Fruit fly (Drosophila melanogaster): Measurements from ENCODE around the gene Rint1.

Gene Rint1

DNA sequence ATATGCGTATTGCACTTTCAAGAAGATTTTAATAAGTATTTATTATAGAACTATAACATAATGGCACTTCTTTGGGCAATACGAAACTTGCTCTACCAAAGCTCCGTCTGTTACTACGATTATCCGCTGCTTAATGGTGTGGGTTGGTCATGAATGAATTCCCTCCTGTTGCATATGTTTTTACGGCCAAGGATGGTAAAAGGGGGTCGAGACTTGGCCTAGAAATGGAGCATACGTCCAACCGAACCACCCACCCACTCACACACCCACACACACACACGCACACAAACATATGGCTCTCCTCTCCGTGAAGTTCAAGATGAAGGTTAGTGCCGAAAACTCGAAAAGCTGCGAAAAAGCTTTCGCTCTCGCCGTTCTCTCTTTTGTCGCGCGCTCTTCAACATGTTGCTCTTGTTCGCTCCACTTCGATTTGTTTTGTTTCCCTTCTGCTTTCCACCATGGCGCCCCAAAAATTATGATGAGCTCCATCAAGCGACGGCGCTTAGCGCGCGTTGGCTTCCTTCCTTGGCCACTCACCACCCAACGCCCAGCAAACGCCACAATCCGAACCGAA is 9.8 kb upstream of the Rint1 start (continued):
- no peak for TF ChIP-seq Usf (GFP tag; optimal IDR thresholded peaks at IDR 0.05)
- TF ChIP-seq NK7.1 (GFP tag; optimal IDR thresholded peaks at IDR 0.05), result no peak
- peak; percentile 6 for TF ChIP-seq Ets65A (GFP tag)
- no peak for TF ChIP-seq Nf-YA (GFP tag; IDR thresholded peaks at IDR 0.05)
- no peak for TF ChIP-seq CrebB (tag; optimal IDR thresholded peaks at IDR 0.05)
- no peak for TF ChIP-seq MTF-1 (GFP tag; optimal IDR thresholded peaks at IDR 0.05; ENCODE audit: borderline replicate concordance)
- TF ChIP-seq mld (GFP tag; IDR thresholded peaks at IDR 0.05; ENCODE audit: partially characterized antibody), result no peak
- no peak for TF ChIP-seq twi (tag; optimal IDR thresholded peaks at IDR 0.05)
- TF ChIP-seq Abd-B (GFP tag; optimal IDR thresholded peaks at IDR 0.05), result no peak
- no peak for TF ChIP-seq CG7963 (GFP tag; IDR thresholded peaks at IDR 0.05; ENCODE audit: partially characterized antibody)
- TF ChIP-seq CG12299 (tag; optimal IDR thresholded peaks at IDR 0.05), result no peak
- no peak for TF ChIP-seq CG2712 (tag; optimal IDR thresholded peaks at IDR 0.05)
- no peak for TF ChIP-seq Hr39 (optimal IDR thresholded peaks at IDR 0.05)
- TF ChIP-seq ERR (GFP tag; optimal IDR thresholded peaks at IDR 0.05), result no peak
- peak; percentile 41 to 77 for TF ChIP-seq Trl (optimal IDR thresholded peaks at IDR 0.05)
- TF ChIP-seq Trl (GFP tag; optimal IDR thresholded peaks at IDR 0.05), result no peak
- 0 out of 2 replicates have a peak, but pooled peaks have one; percentile 12 for TF ChIP-seq Rfx (GFP tag; IDR thresholded peaks at IDR 0.05)
- TF ChIP-seq CG15479 (GFP tag; optimal IDR thresholded peaks at IDR 0.05), result no peak
- TF ChIP-seq HLH3B (GFP tag; IDR thresholded peaks at IDR 0.05), result no peak
- no peak for TF ChIP-seq lbe (GFP tag; optimal IDR thresholded peaks at IDR 0.05)
- TF ChIP-seq YL-1 (GFP tag; optimal IDR thresholded peaks at IDR 0.05), result no peak
- TF ChIP-seq scrt (GFP tag; optimal IDR thresholded peaks at IDR 0.05), result peak; percentile 91
- TF ChIP-seq chinmo (GFP tag; IDR thresholded peaks at IDR 0.05; ENCODE audit: partially characterized antibody), result no peak
- TF ChIP-seq MBD-R2 (GFP tag; IDR thresholded peaks at IDR 0.05), result no peak
- no peak for TF ChIP-seq trh (GFP tag; optimal IDR thresholded peaks at IDR 0.05)
- no peak for TF ChIP-seq slou (GFP tag; optimal IDR thresholded peaks at IDR 0.05)
- TF ChIP-seq cg (GFP tag; optimal IDR thresholded peaks at IDR 0.05), result peak; percentile 4
- no peak for TF ChIP-seq Eip74EF (GFP tag; optimal IDR thresholded peaks at IDR 0.05)
- TF ChIP-seq TFAM (GFP tag; optimal IDR thresholded peaks at IDR 0.05), result no peak
- no peak for TF ChIP-seq CG18599 (GFP tag; optimal IDR thresholded peaks at IDR 0.05)
- no peak for TF ChIP-seq so (GFP tag; IDR thresholded peaks at IDR 0.05)
- no peak for TF ChIP-seq H15 (GFP tag; IDR thresholded peaks at IDR 0.05)
- no peak for TF ChIP-seq CG3995 (GFP tag; optimal IDR thresholded peaks at IDR 0.05)
- no peak for TF ChIP-seq CG14965 (GFP tag; optimal IDR thresholded peaks at IDR 0.05; ENCODE audit: borderline replicate concordance)
- no peak for TF ChIP-seq CG33213 (GFP tag; optimal IDR thresholded peaks at IDR 0.05)
- TF ChIP-seq ato (GFP tag; IDR thresholded peaks at IDR 0.05; ENCODE audit: partially characterized antibody), result no peak

dm6 chr3L:7314133-7314532 is 9.3 kb upstream of the Rint1 start:
- peak; percentile 4 for TF ChIP-seq grau (tag; optimal IDR thresholded peaks at IDR 0.05)
- TF ChIP-seq CG11504 (tag; optimal IDR thresholded peaks at IDR 0.05), result peak; percentile 49
- TF ChIP-seq CG30403 (GFP tag; optimal IDR thresholded peaks at IDR 0.05), result peak; percentile 3
- no peak for TF ChIP-seq CG12744 (GFP tag; optimal IDR thresholded peaks at IDR 0.05)
- no peak for TF ChIP-seq BtbVII (GFP tag; optimal IDR thresholded peaks at IDR 0.05)
- 0 out of 2 replicates have a peak, but pooled peaks have one; percentile 14 for TF ChIP-seq CG31441 (GFP tag; IDR thresholded peaks at IDR 0.05)
- TF ChIP-seq Fer1 (GFP tag; optimal IDR thresholded peaks at IDR 0.05), result peak; percentile 4
- TF ChIP-seq CG2120 (GFP tag; optimal IDR thresholded peaks at IDR 0.05), result no peak
- TF ChIP-seq CG2678 (tag; optimal IDR thresholded peaks at IDR 0.05), result peak; percentile 42
- peak; percentile 5 for TF ChIP-seq cwo (GFP tag; optimal IDR thresholded peaks at IDR 0.05)
- no peak for TF ChIP-seq CG17912 (GFP tag; optimal IDR thresholded peaks at IDR 0.05)
- peak; percentile 17 for TF ChIP-seq CG9727 (GFP tag; optimal IDR thresholded peaks at IDR 0.05)
- peak; percentile 15 for TF ChIP-seq Deaf1 (tag; optimal IDR thresholded peaks at IDR 0.05)
- TF ChIP-seq Hr51 (GFP tag; optimal IDR thresholded peaks at IDR 0.05), result peak in 1 of 2 experiments; percentile 41
- TF ChIP-seq dmrt99B (tag; optimal IDR thresholded peaks at IDR 0.05), result peak; percentile 45
- no peak for TF ChIP-seq onecut (GFP tag; IDR thresholded peaks at IDR 0.05)

Measured in whole organism, embryonic.